ENCODE assay signal across 1 fruit fly cellular context in genomic region chr3R:26238945-26239344, dm6.
TF ChIP-seq lines count a peak whose summit lies in the region.

No protein-coding gene starts in this region.

TF ChIP-seq in whole organism, embryonic, 481 proteins besides CTCF, POLR2A, EP300 and RAD21 (continued from another document and continues in another):
- TF ChIP-seq CG7745 (tag; optimal IDR thresholded peaks at IDR 0.05; lab: Kevin White, UChicago) (no peak), CG16815 (GFP tag; optimal IDR thresholded peaks at IDR 0.05; lab: Kevin White, UChicago) (no peak), CG34376 (GFP tag; optimal IDR thresholded peaks at IDR 0.05; lab: Kevin White, UChicago) (peak; percentile 48), CG4404 (GFP tag; IDR thresholded peaks at IDR 0.05; lab: Robert Waterston, UW) (no peak), Xbp1 (GFP tag; optimal IDR thresholded peaks at IDR 0.05; lab: Kevin White, UChicago) (peak; percentile 1), Dek (tag; optimal IDR thresholded peaks at IDR 0.05; lab: Kevin White, UChicago) (peak; percentile 33), dmrt11E (tag; optimal IDR thresholded peaks at IDR 0.05; lab: Kevin White, UChicago) (no peak), sna (GFP tag; IDR thresholded peaks at IDR 0.05; lab: Robert Waterston, UW; ENCODE audit: partially characterized antibody) (no peak), grn (GFP tag; optimal IDR thresholded peaks at IDR 0.05; lab: Kevin White, UChicago) (no peak), sima (GFP tag; optimal IDR thresholded peaks at IDR 0.05; lab: Kevin White, UChicago) (no peak), ranshi (GFP tag; IDR thresholded peaks at IDR 0.05; lab: Robert Waterston, UW) (no peak), Elba2 (GFP tag; optimal IDR thresholded peaks at IDR 0.05; lab: Kevin White, UChicago) (no peak), CG6683 (GFP tag; optimal IDR thresholded peaks at IDR 0.05; lab: Kevin White, UChicago) (peak; percentile 48), CG13894 (tag; optimal IDR thresholded peaks at IDR 0.05; lab: Kevin White, UChicago) (no peak), Mes4 (GFP tag; optimal IDR thresholded peaks at IDR 0.05; lab: Kevin White, UChicago) (peak; percentile 25), grau (tag; optimal IDR thresholded peaks at IDR 0.05; lab: Kevin White, UChicago) (peak; percentile 17), fd96Cb (tag; optimal IDR thresholded peaks at IDR 0.05; lab: Kevin White, UChicago) (no peak), GATAe (GFP tag; conservative IDR thresholded peaks at IDR 0.05; lab: Robert Waterston, UW) (no peak), CG17912 (GFP tag; optimal IDR thresholded peaks at IDR 0.05; lab: Kevin White, UChicago) (peak; percentile 50), sob (GFP tag; IDR thresholded peaks at IDR 0.05; lab: Robert Waterston, UW) (peak; percentile 70), CG10147 (GFP tag; optimal IDR thresholded peaks at IDR 0.05; lab: Kevin White, UChicago) (no peak), CG4730 (GFP tag; IDR thresholded peaks at IDR 0.05; lab: Robert Waterston, UW) (no peak), Gug (GFP tag; IDR thresholded peaks at IDR 0.05; lab: Robert Waterston, UW) (no peak), CG11093 (GFP tag; IDR thresholded peaks at IDR 0.05; lab: Robert Waterston, UW) (no peak), CG2889 (GFP tag; IDR thresholded peaks at IDR 0.05; lab: Robert Waterston, UW) (no peak), tll (GFP tag; optimal IDR thresholded peaks at IDR 0.05; lab: Kevin White, UChicago) (no peak), CG4854 (GFP tag; optimal IDR thresholded peaks at IDR 0.05; lab: Kevin White, UChicago) (no peak), Poxn (GFP tag; IDR thresholded peaks at IDR 0.05; lab: Robert Waterston, UW) (no peak), bbx (GFP tag; IDR thresholded peaks at IDR 0.05; lab: Robert Waterston, UW; ENCODE audit: partially characterized antibody) (no peak), z (GFP tag; IDR thresholded peaks at IDR 0.05; lab: Robert Waterston, UW) (no peak), onecut (GFP tag; IDR thresholded peaks at IDR 0.05; lab: Robert Waterston, UW) (peak; percentile 42), Sox100B (GFP tag; optimal IDR thresholded peaks at IDR 0.05; lab: Kevin White, UChicago) (peak; percentile 55), CG7271 (tag; optimal IDR thresholded peaks at IDR 0.05; lab: Kevin White, UChicago) (no peak), Nf-YA (GFP tag; IDR thresholded peaks at IDR 0.05; lab: Robert Waterston, UW) (peak; percentile 64; the same call in 1 of the 2 replicates), Dbx (GFP tag; IDR thresholded peaks at IDR 0.05; lab: Robert Waterston, UW) (peak; percentile 70), Dip2 (GFP tag; IDR thresholded peaks at IDR 0.05; lab: Robert Waterston, UW) (no peak), crol (GFP tag; IDR thresholded peaks at IDR 0.05; lab: Robert Waterston, UW) (no peak), Lpt (GFP tag; optimal IDR thresholded peaks at IDR 0.05; lab: Kevin White, UChicago) (no peak), org-1 (GFP tag; optimal IDR thresholded peaks at IDR 0.05; lab: Kevin White, UChicago) (peak; percentile 44), ash1 (GFP tag; optimal IDR thresholded peaks at IDR 0.05; lab: Kevin White, UChicago) (no peak), CG13123 (GFP tag; optimal IDR thresholded peaks at IDR 0.05; lab: Kevin White, UChicago) (peak; percentile 32), zen (tag; optimal IDR thresholded peaks at IDR 0.05; lab: Kevin White, UChicago) (no peak), slbo (GFP tag; IDR thresholded peaks at IDR 0.05; lab: Robert Waterston, UW) (peak; percentile 59), sr (GFP tag; IDR thresholded peaks at IDR 0.05; lab: Robert Waterston, UW) (0 out of 3 replicates have a peak, but pooled peaks have one; percentile 9), CG10565 (GFP tag; optimal IDR thresholded peaks at IDR 0.05; lab: Kevin White, UChicago) (no peak), CG10267 (tag; optimal IDR thresholded peaks at IDR 0.05; lab: Kevin White, UChicago) (no peak), dati (GFP tag; IDR thresholded peaks at IDR 0.05; lab: Robert Waterston, UW) (no peak), E2f2 (GFP tag; IDR thresholded peaks at IDR 0.05; lab: Robert Waterston, UW) (peak; percentile 32), caup (GFP tag; optimal IDR thresholded peaks at IDR 0.05; lab: Kevin White, UChicago; ENCODE audit: severe bottlenecking) (peak; percentile 84), CG11247 (GFP tag; IDR thresholded peaks at IDR 0.05; lab: Robert Waterston, UW) (peak; percentile 79), CkIIα-i1 (GFP tag; IDR thresholded peaks at IDR 0.05; lab: Robert Waterston, UW) (no peak), psq (GFP tag; optimal IDR thresholded peaks at IDR 0.05; lab: Kevin White, UChicago) (no peak), az2 (GFP tag; optimal IDR thresholded peaks at IDR 0.05; lab: Kevin White, UChicago) (no peak), yki (optimal IDR thresholded peaks at IDR 0.05; lab: Kevin White, UChicago) (no peak), Hey (tag; optimal IDR thresholded peaks at IDR 0.05; lab: Kevin White, UChicago) (peak; percentile 27), D (optimal IDR thresholded peaks at IDR 0.05; lab: Kevin White, UChicago) (no peak), D (GFP tag; optimal IDR thresholded peaks at IDR 0.05; lab: Kevin White, UChicago) (no peak), Sox102F (GFP tag; optimal IDR thresholded peaks at IDR 0.05; lab: Kevin White, UChicago) (peak; percentile 43), Chrac-16 (GFP tag; optimal IDR thresholded peaks at IDR 0.05; lab: Kevin White, UChicago) (no peak), pzg (GFP tag; optimal IDR thresholded peaks at IDR 0.05; lab: Kevin White, UChicago) (no peak), HHEX (GFP tag; optimal IDR thresholded peaks at IDR 0.05; lab: Kevin White, UChicago) (peak; percentile 68), vfl (GFP tag; optimal IDR thresholded peaks at IDR 0.05; lab: Kevin White, UChicago) (no peak), Fer3 (tag; optimal IDR thresholded peaks at IDR 0.05; lab: Kevin White, UChicago) (peak; percentile 53), hth (optimal IDR thresholded peaks at IDR 0.05; lab: Kevin White, UChicago) (no peak), CG4820 (GFP tag; optimal IDR thresholded peaks at IDR 0.05; lab: Kevin White, UChicago) (no peak), CG10959 (GFP tag; IDR thresholded peaks at IDR 0.05; lab: Robert Waterston, UW) (no peak), NFAT (GFP tag; IDR thresholded peaks at IDR 0.05; lab: Robert Waterston, UW) (peak; percentile 65), Aef1 (GFP tag; IDR thresholded peaks at IDR 0.05; lab: Robert Waterston, UW) (no peak), exex (tag; optimal IDR thresholded peaks at IDR 0.05; lab: Kevin White, UChicago) (no peak), CG10979 (tag; optimal IDR thresholded peaks at IDR 0.05; lab: Kevin White, UChicago) (peak; percentile 48), Eip74EF (GFP tag; optimal IDR thresholded peaks at IDR 0.05; lab: Kevin White, UChicago) (no peak), CG4707 (GFP tag; optimal IDR thresholded peaks at IDR 0.05; lab: Kevin White, UChicago) (peak; percentile 22), CG9876 (GFP tag; optimal IDR thresholded peaks at IDR 0.05; lab: Kevin White, UChicago) (no peak), HLH54F (GFP tag; optimal IDR thresholded peaks at IDR 0.05; lab: Kevin White, UChicago) (peak; percentile 14), dpn (GFP tag; optimal IDR thresholded peaks at IDR 0.05; lab: Kevin White, UChicago) (peak in 1 of 2 experiments; percentile 41), CG17361 (GFP tag; IDR thresholded peaks at IDR 0.05; lab: Robert Waterston, UW) (0 out of 3 replicates have a peak, but pooled peaks have one; percentile 16), Dref (GFP tag; IDR thresholded peaks at IDR 0.05; lab: Robert Waterston, UW) (no peak), BEAF-32 (GFP tag; optimal IDR thresholded peaks at IDR 0.05; lab: Kevin White, UChicago) (no peak), Atf6 (GFP tag; IDR thresholded peaks at IDR 0.05; lab: Robert Waterston, UW) (peak; percentile 79), trem (tag; optimal IDR thresholded peaks at IDR 0.05; lab: Kevin White, UChicago) (no peak), CG9609 (GFP tag; optimal IDR thresholded peaks at IDR 0.05; lab: Kevin White, UChicago) (peak; percentile 20), run (tag; optimal IDR thresholded peaks at IDR 0.05; lab: Kevin White, UChicago) (peak; percentile 1), lilli (GFP tag; optimal IDR thresholded peaks at IDR 0.05; lab: Kevin White, UChicago) (no peak), slou (GFP tag; optimal IDR thresholded peaks at IDR 0.05; lab: Kevin White, UChicago) (peak; percentile 12), pho (GFP tag; optimal IDR thresholded peaks at IDR 0.05; lab: Kevin White, UChicago) (peak; percentile 62), CG14667 (GFP tag; IDR thresholded peaks at IDR 0.05; lab: Robert Waterston, UW) (no peak), BtbVII (GFP tag; optimal IDR thresholded peaks at IDR 0.05; lab: Kevin White, UChicago) (peak; percentile 64), CoRest (tag; optimal IDR thresholded peaks at IDR 0.05; lab: Kevin White, UChicago) (peak; percentile 48), pum (GFP tag; optimal IDR thresholded peaks at IDR 0.05; lab: Kevin White, UChicago) (peak; percentile 7), pros (GFP tag; optimal IDR thresholded peaks at IDR 0.05; lab: Kevin White, UChicago) (no peak), MESR4 (GFP tag; optimal IDR thresholded peaks at IDR 0.05; lab: Kevin White, UChicago) (no peak), vvl (GFP tag; IDR thresholded peaks at IDR 0.05; lab: Robert Waterston, UW) (peak; percentile 20; the same call in 1 of the 2 replicates), CG14014 (GFP tag; IDR thresholded peaks at IDR 0.05; lab: Robert Waterston, UW) (peak; percentile 51; the same call in 1 of the 2 replicates), CG4360 (GFP tag; IDR thresholded peaks at IDR 0.05; lab: Robert Waterston, UW) (no peak), CG15696 (tag; optimal IDR thresholded peaks at IDR 0.05; lab: Kevin White, UChicago) (no peak), Max (GFP tag; optimal IDR thresholded peaks at IDR 0.05; lab: Kevin White, UChicago) (no peak), Myb (GFP tag; optimal IDR thresholded peaks at IDR 0.05; lab: Kevin White, UChicago) (peak; percentile 31), zfh2 (GFP tag; optimal IDR thresholded peaks at IDR 0.05; lab: Kevin White, UChicago) (peak; percentile 5), CG13287 (GFP tag; IDR thresholded peaks at IDR 0.05; lab: Robert Waterston, UW; ENCODE audit: partially characterized antibody) (no peak), lov (optimal IDR thresholded peaks at IDR 0.05; lab: Kevin White, UChicago) (no peak), lov (GFP tag; IDR thresholded peaks at IDR 0.05; lab: Robert Waterston, UW) (no peak), CG14441 (GFP tag; IDR thresholded peaks at IDR 0.05; lab: Robert Waterston, UW) (peak; percentile 68), ttk (GFP tag; IDR thresholded peaks at IDR 0.05; lab: Robert Waterston, UW) (peak; percentile 43; the same call in 1 of the 2 replicates), CG10209 (GFP tag; optimal IDR thresholded peaks at IDR 0.05; lab: Kevin White, UChicago) (peak; percentile 66), twi (tag; optimal IDR thresholded peaks at IDR 0.05; lab: Kevin White, UChicago) (no peak), shn (GFP tag; optimal IDR thresholded peaks at IDR 0.05; lab: Kevin White, UChicago) (no peak), Trl (optimal IDR thresholded peaks at IDR 0.05; lab: Kevin White, UChicago) (no peak), Trl (GFP tag; optimal IDR thresholded peaks at IDR 0.05; lab: Kevin White, UChicago) (peak; percentile 63), Hr51 (GFP tag; optimal IDR thresholded peaks at IDR 0.05; lab: Kevin White, UChicago) (peak; percentile 15 to 54), CG17568 (GFP tag; optimal IDR thresholded peaks at IDR 0.05; lab: Kevin White, UChicago) (no peak), CG10321 (GFP tag; IDR thresholded peaks at IDR 0.05; lab: Robert Waterston, UW) (0 out of 2 replicates have a peak, but pooled peaks have one; percentile 34), Six4 (GFP tag; optimal IDR thresholded peaks at IDR 0.05; lab: Kevin White, UChicago) (no peak), Bgb (GFP tag; IDR thresholded peaks at IDR 0.05; lab: Robert Waterston, UW; ENCODE audit: partially characterized antibody) (no peak), CG6813 (GFP tag; optimal IDR thresholded peaks at IDR 0.05; lab: Kevin White, UChicago) (peak; percentile 64), CG14860 (GFP tag; IDR thresholded peaks at IDR 0.05; lab: Robert Waterston, UW; ENCODE audit: partially characterized antibody) (no peak), Lim3 (GFP tag; IDR thresholded peaks at IDR 0.05; lab: Robert Waterston, UW) (no peak), CG4424 (GFP tag; optimal IDR thresholded peaks at IDR 0.05; lab: Kevin White, UChicago) (no peak), CG31441 (GFP tag; IDR thresholded peaks at IDR 0.05; lab: Robert Waterston, UW) (no peak), CG2129 (GFP tag; IDR thresholded peaks at IDR 0.05; lab: Robert Waterston, UW; ENCODE audit: partially characterized antibody) (no peak), CG17612 (GFP tag; IDR thresholded peaks at IDR 0.05; lab: Robert Waterston, UW) (no peak), CG3995 (GFP tag; optimal IDR thresholded peaks at IDR 0.05; lab: Kevin White, UChicago) (no peak), toy (GFP tag; IDR thresholded peaks at IDR 0.05; lab: Robert Waterston, UW) (no peak), HmgD (GFP tag; optimal IDR thresholded peaks at IDR 0.05; lab: Kevin White, UChicago) (no peak), croc (GFP tag; conservative IDR thresholded peaks at IDR 0.05; lab: Robert Waterston, UW) (no peak), Camta (GFP tag; optimal IDR thresholded peaks at IDR 0.05; lab: Kevin White, UChicago) (peak; percentile 27), CG18764 (GFP tag; optimal IDR thresholded peaks at IDR 0.05; lab: Kevin White, UChicago) (peak; percentile 41), tin (GFP tag; optimal IDR thresholded peaks at IDR 0.05; lab: Kevin White, UChicago) (no peak), unc-4 (GFP tag; IDR thresholded peaks at IDR 0.05; lab: Robert Waterston, UW; ENCODE audit: partially characterized antibody) (no peak), schlank (tag; optimal IDR thresholded peaks at IDR 0.05; lab: Kevin White, UChicago) (peak; percentile 74), sqz (GFP tag; optimal IDR thresholded peaks at IDR 0.05; lab: Kevin White, UChicago) (no peak), Ets97D (GFP tag; optimal IDR thresholded peaks at IDR 0.05; lab: Kevin White, UChicago) (no peak), cg (GFP tag; optimal IDR thresholded peaks at IDR 0.05; lab: Kevin White, UChicago) (no peak), nmo (GFP tag; optimal IDR thresholded peaks at IDR 0.05; lab: Kevin White, UChicago) (no peak), Oaz (GFP tag; IDR thresholded peaks at IDR 0.05; lab: Robert Waterston, UW) (no peak), CG1832 (GFP tag; optimal IDR thresholded peaks at IDR 0.05; lab: Kevin White, UChicago) (no peak), jigr1 (GFP tag; IDR thresholded peaks at IDR 0.05; lab: Robert Waterston, UW) (no peak), CG3407 (GFP tag; optimal IDR thresholded peaks at IDR 0.05; lab: Kevin White, UChicago) (peak; percentile 55)
